Worm (Caenorhabditis elegans) whole organism, late embryonic: Measurements from ENCODE around the gene mrps-18B.

Experiments
- C08G9.2 ChIP-seq: sonication (generic microtip); optimal IDR thresholded peaks from 2 replicates; lab custom pipeline; 2016; ENCODE audit warnings: mild to moderate bottlenecking, missing genetic modification characterization, moderate library complexity, missing compliant biosample characterization
- C38D4.7 ChIP-seq: fragments of 200-800 bp; sonication (Bioruptor generic); optimal IDR thresholded peaks from 2 replicates; lab custom pipeline; 2018; ENCODE audit warnings: mild to moderate bottlenecking, missing genetic modification characterization, moderate library complexity, missing compliant biosample characterization
- F13H6.1 ChIP-seq: sonication (generic microtip); optimal IDR thresholded peaks from 2 replicates; lab custom pipeline; 2016; ENCODE audit warnings: missing genetic modification characterization, missing compliant biosample characterization
- K02D7.2 ChIP-seq: sonication (generic microtip); optimal IDR thresholded peaks from 2 replicates; lab custom pipeline; 2017; ENCODE audit warnings: mild to moderate bottlenecking, missing genetic modification characterization, missing compliant biosample characterization
- K09A11.1 ChIP-seq: sonication (generic microtip); optimal IDR thresholded peaks from 2 replicates; lab custom pipeline; 2017; ENCODE audit warnings: antibody characterized with exemption, mild to moderate bottlenecking, missing genetic modification characterization, missing compliant biosample characterization; ENCODE audit not compliant: insufficient read depth
- T23F11.4 ChIP-seq: fragments of 200-800 bp; sonication (Bioruptor generic); optimal IDR thresholded peaks from 2 replicates; lab custom pipeline; 2018; ENCODE audit warnings: mild to moderate bottlenecking, missing genetic modification characterization, missing compliant biosample characterization
- Y22D7AL.16 ChIP-seq: sonication (generic microtip); optimal IDR thresholded peaks from 2 replicates; lab custom pipeline; 2016; ENCODE audit warnings: missing genetic modification characterization, missing compliant biosample characterization
- ahr-1 ChIP-seq: sonication (generic microtip); optimal IDR thresholded peaks from 2 replicates; lab custom pipeline; 2016; ENCODE audit warnings: missing genetic modification characterization, missing compliant biosample characterization
- ama-1 ChIP-seq: fragments of 150-350 bp; optimal IDR thresholded peaks from 2 replicates; lab custom pipeline; 2014
- ceh-14 ChIP-seq: sonication (generic microtip); optimal IDR thresholded peaks from 2 replicates; lab custom pipeline; 2016; ENCODE audit warnings: missing genotype, missing genetic modification characterization, missing compliant biosample characterization
- ceh-18 ChIP-seq: sonication (generic microtip); optimal IDR thresholded peaks from 2 replicates; lab custom pipeline; 2016; ENCODE audit warnings: missing genetic modification characterization, missing compliant biosample characterization
- ceh-19 ChIP-seq: fragments of 200-800 bp; sonication (Bioruptor generic); optimal IDR thresholded peaks from 2 replicates; lab custom pipeline; 2018; ENCODE audit warnings: mild to moderate bottlenecking, missing genetic modification characterization, missing compliant biosample characterization
- ceh-22 ChIP-seq: sonication (generic microtip); optimal IDR thresholded peaks from 2 replicates; lab custom pipeline; 2017; ENCODE audit warnings: missing biosample characterization, missing genetic modification characterization
- ceh-24 ChIP-seq: sonication (generic microtip); optimal IDR thresholded peaks from 2 replicates; lab custom pipeline; 2016; ENCODE audit warnings: mild to moderate bottlenecking, missing genetic modification characterization, missing compliant biosample characterization
- ceh-30 ChIP-seq: fragments of 150-350 bp; optimal IDR thresholded peaks from 2 replicates; lab custom pipeline; 2014; ENCODE audit warnings: missing biosample characterization, missing genetic modification characterization
- ceh-34 ChIP-seq: sonication (generic microtip); optimal IDR thresholded peaks from 2 replicates; lab custom pipeline; 2016; ENCODE audit warnings: mild to moderate bottlenecking, missing genetic modification characterization, missing compliant biosample characterization
- ceh-48 ChIP-seq: sonication (generic microtip); optimal IDR thresholded peaks from 2 replicates; lab custom pipeline; 2016; ENCODE audit warnings: missing genetic modification characterization, inconsistent platforms, missing compliant biosample characterization
- ceh-6 ChIP-seq: fragments of 200-800 bp; sonication (Bioruptor generic); optimal IDR thresholded peaks from 2 replicates; lab custom pipeline; 2018; ENCODE audit warnings: mild to moderate bottlenecking, missing genetic modification characterization, missing compliant biosample characterization
- ceh-9 ChIP-seq: sonication (generic microtip); optimal IDR thresholded peaks from 2 replicates; lab custom pipeline; 2016; ENCODE audit warnings: mild to moderate bottlenecking, missing genetic modification characterization, inconsistent platforms, missing compliant biosample characterization
- che-1 ChIP-seq: sonication (generic microtip); optimal IDR thresholded peaks from 2 replicates; lab custom pipeline; 2016; ENCODE audit warnings: mild to moderate bottlenecking, missing genetic modification characterization, missing compliant biosample characterization
- dmd-4 ChIP-seq: sonication (generic microtip); optimal IDR thresholded peaks from 2 replicates; lab custom pipeline; 2016; ENCODE audit warnings: borderline replicate concordance, missing genetic modification characterization, missing compliant biosample characterization
- dve-1 ChIP-seq: sonication (generic microtip); optimal IDR thresholded peaks from 2 replicates; lab custom pipeline; 2017; ENCODE audit warnings: antibody characterized with exemption, mild to moderate bottlenecking, missing genetic modification characterization, missing compliant biosample characterization
- elt-2 ChIP-seq: sonication (generic microtip); optimal IDR thresholded peaks from 2 replicates; lab custom pipeline; 2016; ENCODE audit warnings: missing genetic modification reagents, missing genetic modification characterization, missing compliant biosample characterization
- elt-4 ChIP-seq: sonication (generic microtip); optimal IDR thresholded peaks from 2 replicates; lab custom pipeline; 2016; ENCODE audit warnings: missing genetic modification characterization, missing compliant biosample characterization
- eyg-1 ChIP-seq: sonication (generic microtip); optimal IDR thresholded peaks from 2 replicates; lab custom pipeline; 2016; ENCODE audit warnings: missing genotype, missing genetic modification characterization, missing compliant biosample characterization
- fax-1 ChIP-seq: sonication (generic microtip); optimal IDR thresholded peaks from 2 replicates; lab custom pipeline; 2016; ENCODE audit warnings: missing genotype, missing genetic modification characterization, missing compliant biosample characterization
- fkh-10 ChIP-seq: fragments of 150-350 bp; optimal IDR thresholded peaks from 2 replicates; lab custom pipeline; 2014; ENCODE audit warnings: missing biosample characterization, missing genetic modification reagents, missing genetic modification characterization
- hlh-15 ChIP-seq: sonication (generic microtip); optimal IDR thresholded peaks from 2 replicates; lab custom pipeline; 2016; ENCODE audit warnings: missing genetic modification characterization, missing compliant biosample characterization
- hlh-8 ChIP-seq: sonication (generic microtip); optimal IDR thresholded peaks from 2 replicates; lab custom pipeline; 2016; ENCODE audit warnings: missing genotype, missing genetic modification characterization, missing compliant biosample characterization
- lim-6 ChIP-seq: sonication (generic microtip); optimal IDR thresholded peaks from 2 replicates; lab custom pipeline; 2016; ENCODE audit warnings: missing genetic modification characterization, missing compliant biosample characterization
- lin-11 ChIP-seq: fragments of 200-800 bp; sonication (Bioruptor generic); optimal IDR thresholded peaks from 2 replicates; lab custom pipeline; 2018; ENCODE audit warnings: mild to moderate bottlenecking, missing genetic modification characterization, missing compliant biosample characterization
- mec-3 ChIP-seq: sonication (generic microtip); optimal IDR thresholded peaks from 2 replicates; lab custom pipeline; 2016; ENCODE audit warnings: borderline replicate concordance, missing genetic modification characterization, missing compliant biosample characterization
- nhr-232 ChIP-seq: sonication (generic microtip); optimal IDR thresholded peaks from 2 replicates; lab custom pipeline; 2016; ENCODE audit warnings: missing genetic modification characterization, missing compliant biosample characterization
- odd-2 ChIP-seq: sonication (generic microtip); optimal IDR thresholded peaks from 2 replicates; lab custom pipeline; 2017; ENCODE audit warnings: antibody characterized with exemption, mild to moderate bottlenecking, missing genetic modification characterization, missing compliant biosample characterization
- pros-1 ChIP-seq: fragments of 150-350 bp; optimal IDR thresholded peaks from 2 replicates; lab custom pipeline; 2014; ENCODE audit warnings: missing biosample characterization, missing genetic modification reagents, missing genetic modification characterization
- ref-2 ChIP-seq: sonication (generic microtip); optimal IDR thresholded peaks from 2 replicates; lab custom pipeline; 2016; ENCODE audit warnings: missing genetic modification characterization, missing compliant biosample characterization
- syd-9 ChIP-seq: sonication (generic microtip); optimal IDR thresholded peaks from 2 replicates; lab custom pipeline; 2016; ENCODE audit warnings: mild to moderate bottlenecking, missing genetic modification characterization, moderate library complexity, missing compliant biosample characterization
- ttx-3 ChIP-seq: sonication (generic microtip); optimal IDR thresholded peaks from 2 replicates; lab custom pipeline; 2016; ENCODE audit warnings: missing genetic modification reagents, missing genetic modification characterization, missing compliant biosample characterization
- unc-3 ChIP-seq, 2 experiments: fragments of 200-800 bp in 1 of 2; sonication (Bioruptor generic) in 1 of 2; sonication (generic microtip) in 1 of 2; conservative IDR thresholded peaks in 1 of 2; optimal IDR thresholded peaks in 1 of 2; 2 replicates each; pipeline versions ENCODE4 v1.3.6 to Lab custom; 2016 to 2022; ENCODE audit warnings: missing compliant biosample characterization in 2 of 2, missing genetic modification characterization in 2 of 2, missing genetic modification reagents in 1 of 2
- unc-42 ChIP-seq: sonication (generic microtip); optimal IDR thresholded peaks from 2 replicates; lab custom pipeline; 2016; ENCODE audit warnings: missing genotype, missing genetic modification characterization, missing compliant biosample characterization
- unc-55 ChIP-seq: sonication (generic microtip); optimal IDR thresholded peaks from 2 replicates; lab custom pipeline; 2017; ENCODE audit warnings: missing biosample characterization, missing genetic modification reagents, missing genetic modification characterization
- ztf-16 ChIP-seq: sonication (generic microtip); optimal IDR thresholded peaks from 2 replicates; lab custom pipeline; 2017; ENCODE audit warnings: missing genetic modification characterization, missing compliant biosample characterization

Gene mrps-18B

DNA sequence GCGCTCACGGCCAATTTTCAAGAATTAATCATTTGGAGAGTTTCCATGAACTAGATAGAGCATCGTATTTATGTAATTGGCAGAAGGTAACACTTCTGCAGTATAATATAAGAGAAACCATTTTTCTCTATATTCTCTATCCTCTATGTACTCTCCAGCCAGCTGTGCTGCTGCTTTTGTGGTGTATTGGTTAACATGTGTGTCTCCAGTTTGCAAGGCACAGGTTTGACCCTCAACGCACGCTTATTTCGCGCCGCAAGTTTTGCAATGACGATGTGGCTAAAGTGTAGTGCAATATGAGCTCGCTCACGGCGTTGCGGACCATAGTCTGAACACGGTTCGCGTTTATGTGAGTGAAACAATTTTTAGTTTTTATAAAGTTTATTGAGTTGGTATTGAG is 21.5 kb downstream of the mrps-18B start (continued):
- TF ChIP-seq ceh-30 (tag; lab: Kevin White, UChicago) (peak; percentile 28), ceh-48 (peak; percentile 82), elt-4 (tag; lab: Kevin White, UChicago) (no peak), C38D4.7 (GFP tag; lab: Kevin White, UChicago) (peak; percentile 78), hlh-8 (tag; lab: Kevin White, UChicago) (peak; percentile 91), ref-2 (tag; lab: Kevin White, UChicago) (no peak), K09A11.1 (tag; lab: Kevin White, UChicago) (peak; percentile 54), ceh-19 (peak; percentile 81), dmd-4 (tag; lab: Kevin White, UChicago) (peak; percentile 56), pros-1 (tag; lab: Kevin White, UChicago) (no peak), ama-1 (lab: Kevin White, UChicago) (no peak), dve-1 (tag; lab: Kevin White, UChicago) (peak; percentile 89), mec-3 (no peak), ceh-22 (tag; lab: Kevin White, UChicago) (no peak), nhr-232 (tag; lab: Kevin White, UChicago) (peak; percentile 65), C08G9.2 (tag; lab: Kevin White, UChicago) (peak; percentile 63), ceh-6 (GFP tag; lab: Kevin White, UChicago) (peak; percentile 87), ceh-34 (tag; lab: Kevin White, UChicago) (peak; percentile 90), ceh-9 (tag; lab: Kevin White, UChicago) (peak; percentile 33), K02D7.2 (tag; lab: Kevin White, UChicago) (peak; percentile 85), fax-1 (peak; percentile 72), ceh-14 (peak; percentile 59), ahr-1 (tag; lab: Kevin White, UChicago) (peak; percentile 75), syd-9 (tag; lab: Kevin White, UChicago) (peak; percentile 78), fkh-10 (GFP tag; lab: Kevin White, UChicago) (no peak), ceh-24 (tag; lab: Kevin White, UChicago) (peak; percentile 65), T23F11.4 (GFP tag; lab: Kevin White, UChicago) (peak; percentile 61), Y22D7AL.16 (tag; lab: Kevin White, UChicago) (peak; percentile 59), hlh-15 (peak; percentile 61)

DNA sequence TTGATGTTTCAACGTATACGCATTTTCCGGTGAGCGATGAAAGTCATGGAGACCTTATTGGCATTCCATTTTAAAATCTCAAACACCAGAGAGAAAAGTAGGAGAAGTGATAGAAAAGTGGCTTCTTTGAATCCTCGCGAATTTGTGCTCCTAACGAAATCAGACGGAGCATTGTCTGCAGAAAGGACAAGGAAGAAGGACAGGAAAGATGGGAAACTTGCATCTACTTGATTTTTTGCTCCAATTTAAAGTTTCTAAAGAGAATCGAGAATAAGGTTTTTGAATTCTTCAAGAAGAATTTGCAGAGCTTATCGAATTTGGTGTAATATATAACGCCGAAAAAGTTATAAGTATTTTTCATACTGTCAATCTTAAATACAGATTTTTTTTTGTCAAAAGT is 25.6 kb downstream of the mrps-18B start:
- TF ChIP-seq odd-2 (tag; lab: Kevin White, UChicago) = no peak
- peak; percentile 81 for TF ChIP-seq unc-42 (tag; lab: Kevin White, UChicago)

DNA sequence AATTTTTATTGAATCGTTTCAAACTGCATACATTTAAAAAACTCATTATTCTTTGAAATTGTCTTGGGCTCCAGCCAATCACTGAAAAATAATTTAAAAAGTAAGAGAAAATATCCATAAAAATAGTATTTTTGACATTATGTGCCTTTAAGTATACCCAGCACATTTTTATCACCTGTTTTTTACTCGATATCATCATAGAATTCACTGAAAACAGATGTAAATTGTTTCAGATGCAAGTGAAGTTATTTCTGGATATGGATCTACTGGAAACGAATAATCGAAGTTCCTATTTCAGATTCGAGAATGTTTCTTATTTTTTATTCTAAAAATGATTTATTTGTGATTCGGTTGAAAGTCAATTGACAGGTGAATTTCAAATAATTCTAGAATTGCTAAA is 29.1 kb downstream of the mrps-18B start:
- no peak for TF ChIP-seq elt-2 (tag; lab: Kevin White, UChicago)
- no peak for TF ChIP-seq che-1 (tag; lab: Kevin White, UChicago)
- TF ChIP-seq C08G9.2 (tag; lab: Kevin White, UChicago) = no peak
- TF ChIP-seq ahr-1 (tag; lab: Kevin White, UChicago) = no peak
- TF ChIP-seq fax-1 = no peak
- TF ChIP-seq unc-55 (GFP tag; lab: Kevin White, UChicago) = no peak
- TF ChIP-seq ztf-16 (tag; lab: Kevin White, UChicago) = no peak
- no peak for TF ChIP-seq ceh-18 (tag; lab: Kevin White, UChicago)

DNA sequence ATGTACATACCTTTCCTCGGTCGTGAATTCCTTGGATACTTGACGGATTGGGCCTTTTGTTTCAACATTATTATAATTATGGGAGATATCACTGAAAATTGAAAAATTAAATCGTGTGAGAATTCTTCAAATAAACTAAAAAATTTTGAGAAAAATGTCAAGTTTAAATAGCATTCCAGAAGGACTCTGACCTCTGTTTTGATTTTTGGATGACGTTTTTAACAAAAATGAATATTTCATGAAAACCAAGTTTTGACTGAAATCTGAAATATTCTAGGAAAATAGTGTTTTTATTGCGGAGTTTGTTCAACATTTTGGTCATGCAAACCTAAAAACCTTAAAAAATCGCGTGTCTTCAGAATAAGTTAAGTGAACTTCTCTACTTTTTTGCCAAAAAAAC is 30.7 kb downstream of the mrps-18B start, which contains the start of gene glb-27:
Gene glb-27, minus strand, starts transcription at position 101 of the 400 bp plus-strand sequence.
- TF ChIP-seq ceh-9 (tag; lab: Kevin White, UChicago) (no peak), fax-1 (no peak), mec-3 (no peak), ztf-16 (tag; lab: Kevin White, UChicago) (no peak), Y22D7AL.16 (tag; lab: Kevin White, UChicago) (no peak), unc-42 (tag; lab: Kevin White, UChicago) (no peak), F13H6.1 (tag; lab: Kevin White, UChicago) (no peak), fkh-10 (GFP tag; lab: Kevin White, UChicago) (no peak), lin-11 (tag; lab: Kevin White, UChicago) (no peak), elt-4 (tag; lab: Kevin White, UChicago) (no peak), ceh-22 (tag; lab: Kevin White, UChicago) (no peak), ceh-19 (no peak), hlh-15 (no peak), unc-3 (GFP tag; conservative IDR thresholded peaks at IDR 0.05; lab: Robert Waterston, UW) (no peak), unc-3 (tag; optimal IDR thresholded peaks at IDR 0.05; lab: Kevin White, UChicago) (no peak), lim-6 (tag; lab: Kevin White, UChicago) (no peak), ref-2 (tag; lab: Kevin White, UChicago) (no peak), ceh-18 (tag; lab: Kevin White, UChicago) (no peak), eyg-1 (tag; lab: Kevin White, UChicago) (no peak), ttx-3 (tag; lab: Kevin White, UChicago) (no peak)
